Worm (Caenorhabditis elegans): ENCODE measurements around the gene Y14H12A.1.
A peak's percentile ranks its signal among the peaks of the same experiment; 100 is the strongest.

The Y14H12A.1 gene

DNA sequence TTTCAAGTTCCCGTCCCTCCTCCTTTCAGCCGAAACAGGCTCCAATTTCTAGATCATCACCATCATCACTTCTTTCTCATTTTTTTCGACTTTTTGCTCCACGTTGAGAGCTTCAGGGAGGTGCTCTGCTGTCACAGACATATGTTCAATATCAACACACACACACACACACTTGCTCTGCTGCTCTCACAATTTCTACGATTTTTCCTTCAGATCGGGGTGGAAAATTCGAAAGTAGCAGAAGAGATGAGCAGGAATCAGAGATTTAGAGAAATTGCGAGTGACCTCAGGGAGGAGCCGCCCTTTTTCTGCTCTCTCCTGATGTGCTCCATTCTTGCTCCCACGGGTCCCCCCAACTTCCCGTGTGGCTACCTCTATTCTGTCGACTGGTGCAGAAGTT is 45.5 kb downstream of the Y14H12A.1 start, which contains the start of gene pqn-48:
Gene pqn-48, plus strand, starts transcription at position 344 of the 400 bp plus-strand sequence.
- TF ChIP-seq lim-6 (tag; optimal IDR thresholded peaks at IDR 0.05) (peak; percentile 18), unc-55 (GFP tag; optimal IDR thresholded peaks at IDR 0.05) (peak; percentile 28), ceh-30 (tag; optimal IDR thresholded peaks at IDR 0.05) (no peak)

DNA sequence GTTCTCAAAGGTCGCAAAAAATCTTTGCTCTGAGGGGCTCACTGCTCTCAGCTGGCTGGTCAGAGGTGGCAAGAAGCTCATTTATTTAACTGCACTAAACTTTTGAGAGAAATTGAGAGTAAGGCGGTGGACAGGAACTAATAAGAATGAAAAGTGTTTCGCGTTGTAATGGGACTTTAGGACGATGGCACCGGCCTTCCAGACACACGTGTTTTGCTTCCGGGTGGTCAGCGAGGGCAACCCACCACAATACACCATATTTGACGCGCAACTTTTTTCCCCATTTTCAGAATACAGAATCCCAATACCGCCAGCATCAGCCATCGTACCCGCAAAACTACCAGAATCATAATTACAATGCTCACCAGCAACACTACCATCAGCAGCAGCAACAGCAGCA is 47.1 kb downstream of the Y14H12A.1 start:
- TF ChIP-seq hlh-15 (tag; optimal IDR thresholded peaks at IDR 0.05) = no peak
- TF ChIP-seq eyg-1 (tag; optimal IDR thresholded peaks at IDR 0.05) = no peak
- TF ChIP-seq fkh-6 (tag; optimal IDR thresholded peaks at IDR 0.05) = no peak
- TF ChIP-seq unc-3 (GFP tag; conservative IDR thresholded peaks at IDR 0.05) = no peak
- no peak for TF ChIP-seq unc-3 (tag; optimal IDR thresholded peaks at IDR 0.05)
- no peak for TF ChIP-seq ama-1 (optimal IDR thresholded peaks at IDR 0.05)
- TF ChIP-seq unc-86 (tag; optimal IDR thresholded peaks at IDR 0.05) = no peak
- TF ChIP-seq pros-1 (tag; optimal IDR thresholded peaks at IDR 0.05) = no peak
- no peak for TF ChIP-seq npax-4 (tag; optimal IDR thresholded peaks at IDR 0.05)
- no peak for TF ChIP-seq ztf-16 (tag; optimal IDR thresholded peaks at IDR 0.05)
- TF ChIP-seq ceh-30 (tag; optimal IDR thresholded peaks at IDR 0.05) = no peak
- no peak for TF ChIP-seq Y22D7AL.16 (tag; optimal IDR thresholded peaks at IDR 0.05)
- TF ChIP-seq T23F11.4 (GFP tag; optimal IDR thresholded peaks at IDR 0.05) = no peak
- no peak for TF ChIP-seq fax-1 (tag; optimal IDR thresholded peaks at IDR 0.05)
- no peak for TF ChIP-seq ceh-18 (tag; optimal IDR thresholded peaks at IDR 0.05)
- no peak for TF ChIP-seq ceh-24 (tag; optimal IDR thresholded peaks at IDR 0.05)
- TF ChIP-seq gmeb-2 (tag; optimal IDR thresholded peaks at IDR 0.05) = no peak

DNA sequence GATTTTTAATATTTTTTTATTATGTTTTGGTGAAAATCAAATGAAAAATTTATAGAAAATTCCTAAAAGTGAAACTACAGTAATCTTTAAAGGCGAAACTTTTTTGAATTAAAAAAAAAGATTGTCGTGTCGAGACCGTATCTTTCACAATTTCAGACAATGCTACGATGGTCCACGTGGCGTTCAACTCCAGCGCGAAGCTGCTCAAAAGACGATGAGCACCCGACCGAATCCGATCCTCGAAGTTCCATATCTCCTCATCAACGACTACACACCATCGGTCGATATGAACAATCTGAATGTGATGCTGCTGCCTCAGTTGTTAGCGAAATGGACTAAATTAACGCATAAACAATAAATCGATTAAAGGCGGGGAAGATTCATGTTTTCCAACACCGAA is 49.7 kb downstream of the Y14H12A.1 start:
- TF ChIP-seq dve-1 (tag; optimal IDR thresholded peaks at IDR 0.05) (no peak), eyg-1 (tag; optimal IDR thresholded peaks at IDR 0.05) (no peak), ceh-31 (tag; optimal IDR thresholded peaks at IDR 0.05) (no peak), ref-2 (tag; optimal IDR thresholded peaks at IDR 0.05) (no peak), ttx-3 (tag; optimal IDR thresholded peaks at IDR 0.05) (no peak)
